Worm (Caenorhabditis elegans) whole organism, early embryonic: Measurements from ENCODE around the gene Y51H7C.7.

ENCODE experiments used
- B0310.2 ChIP-seq: sonication (generic microtip); optimal IDR thresholded peaks from 2 replicates; lab custom pipeline; 2016; ENCODE audit warnings: mild to moderate bottlenecking, missing genetic modification characterization, missing compliant biosample characterization
- F13C5.2 ChIP-seq: sonication (generic microtip); optimal IDR thresholded peaks from 2 replicates; lab custom pipeline; 2017; ENCODE audit warnings: mild to moderate bottlenecking, missing genetic modification characterization, inconsistent platforms, missing compliant biosample characterization
- aly-1 ChIP-seq: sonication (generic microtip); optimal IDR thresholded peaks from 2 replicates; lab custom pipeline; 2016; ENCODE audit warnings: missing genetic modification characterization, missing compliant biosample characterization
- ama-1 ChIP-seq: fragments of 150-350 bp; optimal IDR thresholded peaks from 2 replicates; lab custom pipeline; 2014
- ceh-13 ChIP-seq: fragments of 200-800 bp; sonication (Bioruptor generic); optimal IDR thresholded peaks from 2 replicates; lab custom pipeline; 2018; ENCODE audit warnings: mild to moderate bottlenecking, missing genetic modification characterization, missing compliant biosample characterization
- ceh-36 ChIP-seq: sonication (generic microtip); optimal IDR thresholded peaks from 2 replicates; lab custom pipeline; 2016; ENCODE audit warnings: missing genetic modification characterization, inconsistent platforms, missing compliant biosample characterization
- ets-7 ChIP-seq: sonication (generic microtip); optimal IDR thresholded peaks from 2 replicates; lab custom pipeline; 2016; ENCODE audit warnings: missing genotype, missing genetic modification characterization, missing compliant biosample characterization
- flt-1 ChIP-seq: fragments of 200-800 bp; sonication (Bioruptor generic); IDR thresholded peaks from 2 replicates; pipeline ENCODE4 v1.3.6; 2022; ENCODE audit warnings: missing genetic modification characterization, missing compliant biosample characterization
- hmbx-1 ChIP-seq: sonication (generic microtip); optimal IDR thresholded peaks from 2 replicates; lab custom pipeline; 2016; ENCODE audit warnings: mild to moderate bottlenecking, missing genetic modification characterization, missing compliant biosample characterization
- hmg-4 ChIP-seq: fragments of 200-800 bp; sonication (Bioruptor generic); optimal IDR thresholded peaks from 2 replicates; lab custom pipeline; 2018; ENCODE audit warnings: mild to moderate bottlenecking, missing genetic modification characterization, missing compliant biosample characterization
- hnd-1 ChIP-seq: sonication (generic microtip); optimal IDR thresholded peaks from 2 replicates; lab custom pipeline; 2016; ENCODE audit warnings: missing genetic modification characterization, missing compliant biosample characterization
- pes-1 ChIP-seq: fragments of 200-800 bp; sonication (Bioruptor generic); IDR thresholded peaks from 2 replicates; pipeline ENCODE4 v1.3.6; 2022; ENCODE audit warnings: missing genetic modification reagents, missing genetic modification characterization, missing compliant biosample characterization
- scrt-1 ChIP-seq: fragments of 200-800 bp; sonication (Bioruptor generic); IDR thresholded peaks from 2 replicates; pipeline ENCODE4 v1.3.6; 2022; ENCODE audit warnings: missing genetic modification characterization, missing compliant biosample characterization
- sea-1 ChIP-seq: fragments of 200-800 bp; sonication (Bioruptor generic); conservative IDR thresholded peaks from 2 replicates; pipeline ENCODE4 v1.3.6; 2022; ENCODE audit warnings: missing genetic modification characterization, missing compliant biosample characterization
- tbx-11 ChIP-seq: fragments of 200-800 bp; sonication (Bioruptor generic); IDR thresholded peaks from 2 replicates; pipeline ENCODE4 v1.3.6; 2022; ENCODE audit warnings: missing genetic modification characterization, missing compliant biosample characterization
- tbx-37 ChIP-seq: fragments of 200-800 bp; sonication (Bioruptor generic); conservative IDR thresholded peaks from 2 replicates; pipeline ENCODE4 v1.3.6; 2022; ENCODE audit warnings: missing genetic modification reagents, missing genetic modification characterization, missing compliant biosample characterization
- tra-4 ChIP-seq: sonication (generic microtip); optimal IDR thresholded peaks from 2 replicates; lab custom pipeline; 2017; ENCODE audit warnings: missing genetic modification characterization, missing compliant biosample characterization

Y51H7C.7 gene

ce11 chrII:1368756-1369155 is 33.6 kb upstream of the Y51H7C.7 start:
- TF ChIP-seq B0310.2 (tag; lab: Kevin White, UChicago) (no peak), sea-1 (GFP tag; lab: Robert Waterston, UW) (no peak), tra-4 (tag; lab: Kevin White, UChicago) (no peak), hnd-1 (no peak)

- TF ChIP-seq aly-1 (tag; lab: Kevin White, UChicago) (no peak), ceh-36 (tag; lab: Kevin White, UChicago) (no peak), ceh-13 (no peak), flt-1 (GFP tag; lab: Robert Waterston, UW) (no peak), hmg-4 (no peak), tbx-11 (GFP tag; lab: Robert Waterston, UW) (no peak), hnd-1 (no peak), F13C5.2 (tag; lab: Kevin White, UChicago) (no peak)
These were observed 33.0 kb upstream of the Y51H7C.7 start for ce11 chrII:1369322-1369721.

ce11 chrII:1371533-1371932 is 30.8 kb upstream of the Y51H7C.7 start:
- no peak for TF ChIP-seq ama-1 (lab: Kevin White, UChicago)
- TF ChIP-seq ceh-13, result no peak
- no peak for TF ChIP-seq pes-1 (GFP tag; lab: Robert Waterston, UW)
- no peak for TF ChIP-seq hmg-4
- no peak for TF ChIP-seq ceh-36 (tag; lab: Kevin White, UChicago)
- no peak for TF ChIP-seq hmbx-1
- no peak for TF ChIP-seq hnd-1
- TF ChIP-seq ets-7 (tag; lab: Kevin White, UChicago), result no peak
- TF ChIP-seq B0310.2 (tag; lab: Kevin White, UChicago), result no peak
- TF ChIP-seq sea-1 (GFP tag; lab: Robert Waterston, UW), result no peak
- TF ChIP-seq scrt-1 (GFP tag; lab: Robert Waterston, UW), result no peak
- TF ChIP-seq tbx-37 (GFP tag; lab: Robert Waterston, UW), result no peak
- no peak for TF ChIP-seq F13C5.2 (tag; lab: Kevin White, UChicago)
- no peak for TF ChIP-seq aly-1 (tag; lab: Kevin White, UChicago)
- TF ChIP-seq tra-4 (tag; lab: Kevin White, UChicago), result no peak
- no peak for TF ChIP-seq flt-1 (GFP tag; lab: Robert Waterston, UW)
- no peak for TF ChIP-seq tbx-11 (GFP tag; lab: Robert Waterston, UW)

- TF ChIP-seq ama-1 (lab: Kevin White, UChicago) (no peak), B0310.2 (tag; lab: Kevin White, UChicago) (no peak), ceh-36 (tag; lab: Kevin White, UChicago) (no peak), aly-1 (tag; lab: Kevin White, UChicago) (no peak), ceh-13 (no peak), flt-1 (GFP tag; lab: Robert Waterston, UW) (no peak), F13C5.2 (tag; lab: Kevin White, UChicago) (no peak), scrt-1 (GFP tag; lab: Robert Waterston, UW) (no peak)
These were observed 30.2 kb upstream of the Y51H7C.7 start for ce11 chrII:1372138-1372537.

- no peak for TF ChIP-seq scrt-1 (GFP tag; lab: Robert Waterston, UW)
- TF ChIP-seq hmbx-1, result no peak
- no peak for TF ChIP-seq F13C5.2 (tag; lab: Kevin White, UChicago)
- no peak for TF ChIP-seq ets-7 (tag; lab: Kevin White, UChicago)
- no peak for TF ChIP-seq tra-4 (tag; lab: Kevin White, UChicago)
- TF ChIP-seq tbx-11 (GFP tag; lab: Robert Waterston, UW), result no peak
These were observed 29.4 kb upstream of the Y51H7C.7 start for ce11 chrII:1372966-1373365.

ce11 chrII:1374486-1374885 is 27.9 kb upstream of the Y51H7C.7 start:
- TF ChIP-seq hnd-1 (no peak), ets-7 (tag; lab: Kevin White, UChicago) (no peak), ceh-13 (no peak), F13C5.2 (tag; lab: Kevin White, UChicago) (no peak), flt-1 (GFP tag; lab: Robert Waterston, UW) (no peak), tbx-11 (GFP tag; lab: Robert Waterston, UW) (no peak), ama-1 (lab: Kevin White, UChicago) (no peak), B0310.2 (tag; lab: Kevin White, UChicago) (no peak), hmbx-1 (no peak), tbx-37 (GFP tag; lab: Robert Waterston, UW) (no peak), hmg-4 (no peak), tra-4 (tag; lab: Kevin White, UChicago) (no peak), scrt-1 (GFP tag; lab: Robert Waterston, UW) (no peak), sea-1 (GFP tag; lab: Robert Waterston, UW) (no peak), ceh-36 (tag; lab: Kevin White, UChicago) (no peak), aly-1 (tag; lab: Kevin White, UChicago) (no peak), pes-1 (GFP tag; lab: Robert Waterston, UW) (no peak)

ce11 chrII:1374889-1375288 is 27.5 kb upstream of the Y51H7C.7 start, which contains the start of gene rog-1:
rog-1 (minus strand) TSS chrII:1374989.
- TF ChIP-seq hnd-1, result no peak
- TF ChIP-seq hmg-4, result no peak
- TF ChIP-seq pes-1 (GFP tag; lab: Robert Waterston, UW), result no peak
- TF ChIP-seq ets-7 (tag; lab: Kevin White, UChicago), result no peak
- TF ChIP-seq F13C5.2 (tag; lab: Kevin White, UChicago), result no peak
- no peak for TF ChIP-seq scrt-1 (GFP tag; lab: Robert Waterston, UW)
- no peak for TF ChIP-seq flt-1 (GFP tag; lab: Robert Waterston, UW)
- no peak for TF ChIP-seq sea-1 (GFP tag; lab: Robert Waterston, UW)
- TF ChIP-seq tbx-37 (GFP tag; lab: Robert Waterston, UW), result no peak
- TF ChIP-seq ama-1 (lab: Kevin White, UChicago), result no peak

ce11 chrII:1375627-1376026 is 26.7 kb upstream of the Y51H7C.7 start:
- TF ChIP-seq tra-4 (tag; lab: Kevin White, UChicago), result no peak
- no peak for TF ChIP-seq hnd-1
- TF ChIP-seq flt-1 (GFP tag; lab: Robert Waterston, UW), result no peak
- TF ChIP-seq pes-1 (GFP tag; lab: Robert Waterston, UW), result no peak
